Worm (Caenorhabditis elegans): ENCODE measurements around the gene oig-5.
A peak's percentile ranks its signal among the peaks of the same experiment; 100 is the strongest.

ce11 chrIV:14838095-14838494 is 31.1 kb downstream of the oig-5 start:
- TF ChIP-seq elt-1 (tag; optimal IDR thresholded peaks at IDR 0.05; ENCODE audit: borderline replicate concordance, insufficient read depth) (peak; percentile 20), lsy-2 (tag; optimal IDR thresholded peaks at IDR 0.05) (peak; percentile 8), unc-62 (GFP tag; optimal IDR thresholded peaks at IDR 0.05) (peak; percentile 36), ztf-11 (tag; optimal IDR thresholded peaks at IDR 0.05) (no peak), unc-120 (tag; optimal IDR thresholded peaks at IDR 0.05; ENCODE audit: poor library complexity, severe bottlenecking) (peak; percentile 81), snpc-4 (tag; optimal IDR thresholded peaks at IDR 0.05) (no peak), ceh-39 (tag; optimal IDR thresholded peaks at IDR 0.05) (peak; percentile 80), elt-3 (tag; optimal IDR thresholded peaks at IDR 0.05) (no peak)

Measured in whole organism, mixed stage, embryonic.